Fruit fly (Drosophila melanogaster): Measurements from ENCODE around the gene CG34453.

CG34453 gene

DNA sequence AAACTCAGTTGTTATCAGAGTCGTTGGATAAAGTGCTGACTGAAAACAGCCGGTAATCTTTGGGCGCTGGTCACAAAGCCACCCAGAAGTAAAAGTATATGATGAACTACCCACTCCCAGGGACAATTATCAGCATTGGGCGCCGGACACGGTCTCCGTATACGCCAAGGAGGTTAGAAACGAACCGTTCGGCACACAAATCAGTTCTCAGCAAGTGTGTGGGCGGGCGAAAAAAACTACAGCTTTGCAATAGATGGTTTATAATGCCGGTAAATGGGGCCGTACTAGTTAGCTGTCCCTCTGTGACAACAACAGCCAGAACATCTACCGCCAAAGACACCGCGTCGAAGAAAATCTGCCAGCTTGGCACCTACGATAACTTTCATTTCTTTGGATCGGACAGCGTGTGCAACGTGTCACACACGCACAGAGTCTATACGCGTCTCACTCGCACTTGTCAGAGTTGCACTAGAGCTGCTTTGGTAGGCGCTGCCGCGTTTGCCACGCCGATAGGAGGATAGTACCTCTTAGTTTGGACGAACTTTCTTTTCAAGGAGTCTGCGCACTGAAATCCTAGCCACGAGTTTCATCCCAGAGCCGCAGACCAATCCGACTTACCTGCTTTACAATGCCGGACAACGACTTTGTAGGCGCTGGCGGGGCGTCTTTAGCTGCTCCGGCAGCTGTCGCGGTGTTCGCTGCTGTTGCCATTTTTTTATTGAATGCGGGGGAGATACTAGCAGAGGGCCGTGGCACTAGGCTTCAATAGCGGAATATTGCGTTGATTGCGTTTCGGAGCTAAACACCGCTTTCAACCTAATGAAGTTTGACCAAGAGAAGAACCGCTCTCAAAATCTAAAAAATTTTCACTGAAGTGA is 30.6 kb upstream of the CG34453 start:
- TF ChIP-seq psq (optimal IDR thresholded peaks at IDR 0.05) (no peak), h (optimal IDR thresholded peaks at IDR 0.05) (no peak), Sin3A (optimal IDR thresholded peaks at IDR 0.05) (no peak)

DNA sequence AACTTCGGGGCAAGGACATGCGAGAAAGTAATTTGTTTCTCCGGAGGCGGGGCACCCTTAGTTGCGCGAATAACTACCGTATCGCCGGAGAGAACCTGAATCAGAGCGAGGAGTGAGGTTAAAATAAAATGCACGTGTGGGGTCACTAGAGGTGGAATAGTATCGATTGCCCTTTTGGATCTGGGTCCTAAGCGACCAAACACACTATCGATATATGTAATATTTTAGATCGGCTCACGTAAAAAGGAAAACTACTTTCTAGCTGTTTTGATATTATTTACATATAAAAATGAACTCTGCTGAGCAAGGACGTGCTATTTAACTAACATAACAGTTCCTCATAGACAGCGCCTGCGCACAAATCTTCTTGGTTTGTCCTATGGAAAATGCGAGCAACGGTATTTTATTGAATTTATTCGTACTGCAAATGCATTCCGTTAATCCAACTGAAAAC is 29.6 kb upstream of the CG34453 start:
- no peak for TF ChIP-seq Myc (optimal IDR thresholded peaks at IDR 0.05)
- TF ChIP-seq insv (optimal IDR thresholded peaks at IDR 0.05), result no peak
- TF ChIP-seq h (optimal IDR thresholded peaks at IDR 0.05), result no peak
- no peak for TF ChIP-seq psq (optimal IDR thresholded peaks at IDR 0.05)
- no peak for TF ChIP-seq Sin3A (optimal IDR thresholded peaks at IDR 0.05)
- TF ChIP-seq ttk (optimal IDR thresholded peaks at IDR 0.05), result no peak

DNA sequence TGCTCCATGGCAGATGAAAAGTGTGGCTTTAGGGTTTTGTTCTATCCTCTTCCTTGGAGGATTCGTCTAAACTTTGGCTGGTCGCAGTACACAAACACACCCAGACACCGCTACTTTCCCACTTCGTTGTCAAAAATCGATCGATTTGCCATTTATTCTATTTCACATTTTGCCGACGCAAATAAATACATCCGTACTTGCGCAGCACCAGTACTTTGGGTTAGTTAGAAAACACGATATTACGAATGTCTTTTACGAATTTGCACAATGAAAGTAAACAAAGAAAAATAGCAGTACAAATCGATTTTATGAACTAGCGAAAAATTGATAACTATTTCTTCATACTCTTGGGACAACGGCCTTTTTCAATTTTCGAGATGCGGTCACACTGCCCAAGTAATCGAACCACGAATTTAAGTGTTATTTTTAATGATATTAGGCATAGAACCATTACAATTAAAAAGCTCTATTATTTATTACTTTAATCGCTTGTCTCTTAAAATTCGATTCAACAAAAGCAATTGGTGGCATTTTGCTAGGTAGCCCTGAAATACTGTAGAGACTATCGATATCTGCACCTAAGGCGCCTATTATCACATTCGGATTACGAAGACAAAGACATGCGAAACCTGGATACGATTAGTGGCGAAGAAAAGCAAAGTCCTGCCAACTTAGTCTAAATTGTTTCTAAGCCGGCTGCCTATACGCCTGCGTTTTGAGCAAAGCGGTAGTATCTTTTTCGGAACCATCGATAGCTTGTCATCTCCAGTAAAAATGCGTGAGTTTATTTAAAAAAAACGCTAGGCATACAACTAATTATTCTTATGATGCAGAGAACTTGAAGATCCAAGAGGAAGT is 24.7 kb upstream of the CG34453 start, which contains the start of the genes DIP2 and wac:
TSS of gene DIP2 (minus strand) at position 337 of the 858 bp plus-strand sequence.
TSS of gene wac (plus strand) at position 559 of the 858 bp plus-strand sequence.
- no peak for TF ChIP-seq ttk (optimal IDR thresholded peaks at IDR 0.05)
- no peak for TF ChIP-seq psq (optimal IDR thresholded peaks at IDR 0.05)
- no peak for TF ChIP-seq Myc (optimal IDR thresholded peaks at IDR 0.05)
- no peak for TF ChIP-seq Sin3A (optimal IDR thresholded peaks at IDR 0.05)
- TF ChIP-seq insv (optimal IDR thresholded peaks at IDR 0.05), result no peak
- TF ChIP-seq h (optimal IDR thresholded peaks at IDR 0.05), result no peak

DNA sequence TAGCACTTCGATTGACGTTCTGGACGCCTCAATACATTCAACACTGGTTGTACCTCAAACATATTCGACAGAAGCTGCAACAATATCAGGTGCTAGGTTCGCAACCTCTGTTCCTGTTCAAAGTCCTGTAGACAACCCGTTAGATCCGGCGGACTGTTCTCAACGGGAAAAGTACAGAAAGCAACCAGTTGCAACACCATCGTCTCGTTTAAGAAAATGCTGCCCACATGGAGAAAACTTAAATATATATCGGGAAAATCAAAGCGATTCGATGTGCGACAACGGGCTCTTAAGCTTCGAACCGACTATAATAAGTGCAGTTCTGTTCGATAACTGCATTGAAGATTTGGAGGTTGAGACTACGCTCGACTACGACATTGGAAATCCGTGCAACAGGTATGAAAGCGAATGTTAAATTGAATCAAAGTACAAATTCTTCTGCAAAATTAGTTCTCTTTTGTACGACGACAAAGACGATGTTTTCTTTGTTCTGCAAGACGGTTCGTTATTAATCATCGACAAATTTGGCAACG is 15.1 kb upstream of the CG34453 start:
- TF ChIP-seq Myc (optimal IDR thresholded peaks at IDR 0.05) (no peak), Sin3A (optimal IDR thresholded peaks at IDR 0.05) (no peak), insv (optimal IDR thresholded peaks at IDR 0.05) (no peak), h (optimal IDR thresholded peaks at IDR 0.05) (no peak), ttk (optimal IDR thresholded peaks at IDR 0.05) (no peak), psq (optimal IDR thresholded peaks at IDR 0.05) (no peak)

DNA sequence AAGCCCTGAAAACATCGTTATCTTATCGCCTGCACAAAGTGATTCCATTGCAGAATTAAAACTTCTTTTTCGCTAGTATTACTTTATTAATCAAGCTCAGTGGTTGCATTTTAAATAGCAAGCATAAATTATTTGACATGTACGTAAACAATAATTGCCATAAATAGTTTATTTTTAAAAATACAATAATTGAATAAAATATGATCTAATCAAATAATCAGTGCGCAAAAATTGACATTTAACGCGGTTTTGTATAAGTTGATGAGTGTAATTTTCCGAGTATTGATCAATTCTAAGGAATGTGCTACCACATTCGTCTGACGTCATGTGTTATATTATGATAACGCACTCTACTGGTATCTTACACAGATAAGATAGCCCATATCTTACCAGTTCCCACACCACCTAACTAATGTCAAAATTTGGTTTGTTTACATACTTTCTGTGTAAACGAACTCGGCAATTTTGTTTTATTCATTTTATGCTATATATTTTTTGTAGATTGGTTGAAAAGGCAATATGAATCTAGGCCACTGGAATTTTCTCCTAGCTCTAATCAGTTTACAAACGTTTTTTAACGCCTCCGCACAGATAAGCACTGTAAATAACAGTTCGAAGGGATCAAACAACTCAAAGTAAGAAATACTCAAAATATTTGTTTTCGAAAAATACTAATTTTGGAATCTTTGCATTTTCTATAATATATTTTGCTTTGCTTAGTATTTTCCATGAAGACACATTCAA is 14.5 kb upstream of the CG34453 start, which contains the start of gene mthl14:
TSS of gene mthl14 (plus strand) at position 10 of the 744 bp plus-strand sequence.
- no peak for TF ChIP-seq psq (optimal IDR thresholded peaks at IDR 0.05)
- TF ChIP-seq ttk (optimal IDR thresholded peaks at IDR 0.05), result no peak
- no peak for TF ChIP-seq Sin3A (optimal IDR thresholded peaks at IDR 0.05)
- no peak for TF ChIP-seq h (optimal IDR thresholded peaks at IDR 0.05)
- TF ChIP-seq insv (optimal IDR thresholded peaks at IDR 0.05), result no peak

DNA sequence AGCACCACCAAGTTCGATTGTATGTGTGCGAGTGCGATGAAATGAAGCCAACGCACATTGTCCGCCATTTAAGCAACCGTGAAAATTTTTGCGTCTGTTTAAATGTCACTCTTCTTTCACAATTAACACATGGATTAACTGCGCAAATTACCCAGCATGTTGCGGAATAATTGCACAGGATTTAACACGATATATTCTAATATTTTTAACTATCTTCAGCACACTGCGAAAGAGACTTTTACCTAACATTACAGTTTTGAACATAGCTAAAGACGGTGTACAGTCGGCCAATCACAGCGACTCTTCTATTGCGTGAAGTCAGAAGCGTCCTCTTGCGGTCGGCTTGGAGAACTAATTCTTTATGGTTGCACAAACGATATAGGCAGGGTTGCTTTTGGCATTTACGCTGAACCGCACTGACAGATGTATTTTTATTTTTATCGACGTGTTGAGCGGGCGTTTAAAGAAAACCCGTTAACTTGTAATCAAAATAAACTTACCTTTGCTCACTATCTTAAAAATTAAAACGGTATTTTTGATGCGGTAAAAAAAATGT is 13.6 kb upstream of the CG34453 start:
- TF ChIP-seq Myc (optimal IDR thresholded peaks at IDR 0.05), result no peak
- TF ChIP-seq Sin3A (optimal IDR thresholded peaks at IDR 0.05), result no peak
- TF ChIP-seq psq (optimal IDR thresholded peaks at IDR 0.05), result no peak
- TF ChIP-seq h (optimal IDR thresholded peaks at IDR 0.05), result no peak
- no peak for TF ChIP-seq insv (optimal IDR thresholded peaks at IDR 0.05)
- TF ChIP-seq ttk (optimal IDR thresholded peaks at IDR 0.05), result no peak

DNA sequence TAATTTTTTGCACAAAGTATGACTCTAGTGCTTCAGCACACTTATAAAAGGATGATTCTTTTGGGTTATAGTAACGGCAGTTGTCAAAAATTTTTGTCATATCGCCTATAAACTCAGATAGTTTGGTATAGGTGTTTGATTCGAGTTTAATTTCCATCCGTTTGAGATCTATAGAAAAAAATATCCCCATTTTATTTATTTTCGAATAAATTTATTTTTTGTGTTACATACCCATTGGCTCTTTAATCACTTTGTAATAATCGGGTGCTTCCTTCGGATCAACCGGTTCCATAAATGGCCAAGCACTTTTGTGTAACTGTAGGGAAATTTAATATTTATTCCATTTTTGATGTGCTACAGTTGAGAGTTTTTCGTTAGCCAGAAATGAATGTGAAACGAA is 1.2 kb upstream of the CG34453 start:
- no peak for TF ChIP-seq ttk (optimal IDR thresholded peaks at IDR 0.05)
- TF ChIP-seq Sin3A (optimal IDR thresholded peaks at IDR 0.05), result no peak
- no peak for TF ChIP-seq insv (optimal IDR thresholded peaks at IDR 0.05)
- TF ChIP-seq h (optimal IDR thresholded peaks at IDR 0.05), result no peak
- no peak for TF ChIP-seq Myc (optimal IDR thresholded peaks at IDR 0.05)
- TF ChIP-seq psq (optimal IDR thresholded peaks at IDR 0.05), result no peak

DNA sequence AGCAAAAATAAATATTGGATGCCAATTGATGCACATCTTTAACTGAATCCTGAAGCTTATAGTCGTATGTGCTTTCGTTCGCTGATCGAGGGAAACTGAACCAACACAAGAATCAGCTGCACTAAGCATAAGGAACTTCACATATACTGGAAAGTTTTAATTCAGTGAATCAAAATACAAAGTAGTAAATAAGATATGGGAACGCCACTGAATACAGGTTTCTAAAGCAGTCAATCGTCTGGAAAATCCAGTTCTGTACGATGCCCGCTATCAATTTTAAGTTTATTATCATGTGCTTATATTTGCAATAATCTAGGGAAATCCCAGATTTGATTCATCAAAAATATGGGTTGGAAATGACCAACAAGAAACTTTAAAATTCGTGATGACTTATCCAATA is 884 bp downstream of the CG34453 start, which contains the start of gene CG34454:
TSS of gene CG34454 (minus strand) at position 84 of the 400 bp plus-strand sequence.
- no peak for TF ChIP-seq Myc (optimal IDR thresholded peaks at IDR 0.05)
- no peak for TF ChIP-seq h (optimal IDR thresholded peaks at IDR 0.05)
- no peak for TF ChIP-seq Sin3A (optimal IDR thresholded peaks at IDR 0.05)

DNA sequence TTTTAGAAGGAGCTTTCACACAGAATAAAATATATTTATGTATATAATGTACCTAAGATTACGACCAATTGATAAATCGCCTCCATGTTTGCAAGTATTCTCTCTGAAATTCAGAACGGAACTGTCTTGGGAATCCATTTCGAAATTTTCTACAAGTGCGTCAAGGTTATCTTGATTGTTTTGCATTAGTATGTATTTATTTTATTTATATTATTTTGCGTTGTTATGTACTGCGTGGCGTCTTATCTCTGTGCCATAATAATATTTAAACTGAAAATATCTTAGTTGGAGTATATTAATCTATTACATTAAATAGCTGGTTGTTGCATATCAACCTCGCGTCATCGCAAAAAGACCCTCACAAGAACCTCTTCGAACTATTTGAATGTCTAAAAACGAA is 1.6 kb downstream of the CG34453 start, which contains the start of gene CG42846:
TSS of gene CG42846 (minus strand) at position 101 of the 400 bp plus-strand sequence.
- no peak for TF ChIP-seq insv (optimal IDR thresholded peaks at IDR 0.05)
- TF ChIP-seq Myc (optimal IDR thresholded peaks at IDR 0.05), result no peak
- no peak for TF ChIP-seq ttk (optimal IDR thresholded peaks at IDR 0.05)
- TF ChIP-seq h (optimal IDR thresholded peaks at IDR 0.05), result no peak
- no peak for TF ChIP-seq psq (optimal IDR thresholded peaks at IDR 0.05)
- no peak for TF ChIP-seq Sin3A (optimal IDR thresholded peaks at IDR 0.05)

DNA sequence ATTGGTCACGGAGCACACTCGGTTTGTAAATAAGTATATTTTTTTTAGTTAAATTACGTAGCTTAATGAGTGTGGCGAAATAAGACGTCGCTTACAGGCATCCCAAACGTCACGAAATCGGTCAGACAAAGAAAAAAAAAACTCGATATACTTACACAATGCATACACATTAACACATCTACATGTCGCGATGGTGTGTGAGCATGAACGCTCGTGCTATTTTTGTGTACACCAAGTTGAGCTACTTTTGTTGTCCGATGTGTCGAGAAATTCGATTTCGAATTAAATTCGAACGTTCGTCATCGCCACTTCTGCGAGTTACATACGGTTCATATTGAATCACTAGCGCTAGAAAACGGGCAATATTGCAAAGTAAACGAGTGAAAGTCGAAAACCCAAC is 8.0 kb downstream of the CG34453 start:
- no peak for TF ChIP-seq h (optimal IDR thresholded peaks at IDR 0.05)
- no peak for TF ChIP-seq insv (optimal IDR thresholded peaks at IDR 0.05)
- no peak for TF ChIP-seq ttk (optimal IDR thresholded peaks at IDR 0.05)
- TF ChIP-seq Myc (optimal IDR thresholded peaks at IDR 0.05), result no peak
- no peak for TF ChIP-seq Sin3A (optimal IDR thresholded peaks at IDR 0.05)
- TF ChIP-seq psq (optimal IDR thresholded peaks at IDR 0.05), result no peak

Data from Kc167 (cell line).